Fruit fly (Drosophila melanogaster): ENCODE measurements around the gene stx.
"Not testable (repeated sequence)": the region's sequence is repeated elsewhere in the genome, so short reads cannot be mapped to it uniquely, and the experiment has no call there.

stx gene

dm6 chrX:10697731-10698130 lies 47.0 kb downstream of the stx start (continued):
- TF ChIP-seq CG31224 (GFP tag; IDR thresholded peaks at IDR 0.05) = 0 out of 2 replicates have a peak, but pooled peaks have one; percentile 19
- peak in 1 of 2 experiments; percentile 18 for TF ChIP-seq Hr51 (GFP tag; optimal IDR thresholded peaks at IDR 0.05)
- peak; percentile 45 for TF ChIP-seq row (GFP tag; IDR thresholded peaks at IDR 0.05)
- no peak for TF ChIP-seq vfl (GFP tag; optimal IDR thresholded peaks at IDR 0.05)
- no peak for TF ChIP-seq hkb (optimal IDR thresholded peaks at IDR 0.05)
- 0 out of 2 replicates have a peak, but pooled peaks have one; percentile 7 for TF ChIP-seq hkb (GFP tag; IDR thresholded peaks at IDR 0.05)
- peak; percentile 29 for TF ChIP-seq CG11504 (tag; optimal IDR thresholded peaks at IDR 0.05)
- TF ChIP-seq tap (tag; optimal IDR thresholded peaks at IDR 0.05) = no peak
- 0 out of 3 replicates have a peak, but pooled peaks have one; percentile 28 for TF ChIP-seq CG11560 (tag; IDR thresholded peaks at IDR 0.05)
- TF ChIP-seq CG17829 (tag; optimal IDR thresholded peaks at IDR 0.05) = no peak
- peak; percentile 58 for TF ChIP-seq CG18599 (GFP tag; optimal IDR thresholded peaks at IDR 0.05)
- no peak for TF ChIP-seq unpg (GFP tag; optimal IDR thresholded peaks at IDR 0.05)

DNA sequence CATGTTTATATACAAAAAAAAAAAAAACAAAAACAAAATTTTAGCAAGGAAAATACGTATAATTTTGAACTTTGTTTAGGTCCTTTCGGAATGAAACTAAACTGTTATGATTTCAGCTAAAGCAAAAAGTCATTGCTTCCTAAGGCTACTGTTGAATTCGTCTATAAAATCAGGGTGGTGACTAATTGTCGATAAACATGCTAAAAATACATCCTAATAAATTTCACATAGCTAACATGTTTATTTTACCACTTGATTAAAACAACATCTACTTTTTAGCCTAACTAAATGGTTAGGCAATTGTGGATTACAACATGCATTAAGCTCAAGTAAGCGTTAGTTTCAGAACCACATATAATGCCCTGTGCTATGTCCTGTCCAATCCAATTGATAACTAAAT lies 71.4 kb downstream of the stx start, which contains the start of gene CG12637:
CG12637 (minus strand) TSS at position 101 of the 400 bp plus-strand sequence.
- TF ChIP-seq scrt (GFP tag; optimal IDR thresholded peaks at IDR 0.05) (no peak), CG7271 (tag; optimal IDR thresholded peaks at IDR 0.05) (no peak), CG3407 (GFP tag; optimal IDR thresholded peaks at IDR 0.05) (no peak), CG4404 (GFP tag; IDR thresholded peaks at IDR 0.05) (no peak), YL-1 (GFP tag; optimal IDR thresholded peaks at IDR 0.05) (no peak), ttk (GFP tag; IDR thresholded peaks at IDR 0.05) (no peak), Vsx1 (GFP tag; optimal IDR thresholded peaks at IDR 0.05) (no peak), CG2875 (GFP tag; optimal IDR thresholded peaks at IDR 0.05) (no peak), Hr3 (GFP tag; optimal IDR thresholded peaks at IDR 0.05) (no peak), MBD-R2 (GFP tag; IDR thresholded peaks at IDR 0.05) (no peak), Ets97D (GFP tag; optimal IDR thresholded peaks at IDR 0.05) (no peak), caup (GFP tag; optimal IDR thresholded peaks at IDR 0.05; ENCODE audit: severe bottlenecking) (no peak), grau (tag; optimal IDR thresholded peaks at IDR 0.05) (no peak), Stat92E (GFP tag; optimal IDR thresholded peaks at IDR 0.05) (no peak), CG3847 (GFP tag; IDR thresholded peaks at IDR 0.05) (no peak), crp (GFP tag; optimal IDR thresholded peaks at IDR 0.05) (no peak), fd3F (GFP tag; optimal IDR thresholded peaks at IDR 0.05) (no peak)

dm6 chrX:10661743-10662142 lies 83.0 kb downstream of the stx start, which contains the start of gene Rab9E:
Gene Rab9E, minus strand, starts transcription at chrX:10661843.
- TF ChIP-seq CG16863, kay, CG3281 (GFP tag; optimal IDR thresholded peaks at IDR 0.05): not testable (repeated sequence)

Data from whole organism, embryonic.